Worm (Caenorhabditis elegans) whole organism, young adult: ENCODE results near the gene rars-2.
A peak's percentile ranks its signal among the peaks of the same experiment; 100 is the strongest.

Experiments
- B0035.1 ChIP-seq: sonication (generic microtip); optimal IDR thresholded peaks from 2 replicates; lab custom pipeline; 2016; ENCODE audit warnings: missing genetic modification characterization, mild to moderate bottlenecking, missing compliant biosample characterization, missing genotype, missing genetic modification reagents
- D2030.7 ChIP-seq: fragments of 200-800 bp; sonication (Bioruptor generic); IDR thresholded peaks from 2 replicates; pipeline ENCODE4 v1.3.6; 2022; ENCODE audit warnings: missing genetic modification reagents, missing genetic modification characterization, missing compliant biosample characterization
- F10E7.11 ChIP-seq: sonication (generic microtip); optimal IDR thresholded peaks from 2 replicates; lab custom pipeline; 2017; ENCODE audit warnings: mild to moderate bottlenecking, missing genetic modification characterization, moderate library complexity, missing compliant biosample characterization
- F49E8.2 ChIP-seq: sonication (generic microtip); optimal IDR thresholded peaks from 3 replicates; lab custom pipeline; 2017; ENCODE audit warnings: missing genetic modification characterization, mild to moderate bottlenecking, missing compliant biosample characterization, antibody characterized with exemption, moderate library complexity; ENCODE audit not compliant: insufficient read depth
- F52B5.7 ChIP-seq: sonication (generic microtip); optimal IDR thresholded peaks from 2 replicates; lab custom pipeline; 2016; ENCODE audit warnings: mild to moderate bottlenecking, missing genetic modification characterization, missing compliant biosample characterization
- Y53F4B.3 ChIP-seq: fragments of 200-800 bp; sonication (Bioruptor generic); IDR thresholded peaks from 2 replicates; pipeline ENCODE4 v1.3.6; 2022; ENCODE audit warnings: missing genetic modification reagents, missing genetic modification characterization, missing compliant biosample characterization
- Y79H2A.3 ChIP-seq: fragments of 200-800 bp; sonication (Bioruptor generic); conservative IDR thresholded peaks from 2 replicates; pipeline ENCODE4 v1.3.6; 2022; ENCODE audit warnings: missing genetic modification reagents, missing genetic modification characterization, missing compliant biosample characterization
- ama-1 ChIP-seq, 3 experiments: fragments of 150-350 bp in 1 of 3; sonication (generic microtip) in 2 of 3; optimal IDR thresholded peaks; 2 replicates each; lab custom pipeline; 2014 to 2018; ENCODE audit warnings: missing biosample characterization in 2 of 3, missing genetic modification characterization in 2 of 3, missing genetic modification reagents in 2 of 3
- atf-7 ChIP-seq: sonication (generic microtip); optimal IDR thresholded peaks from 2 replicates; lab custom pipeline; 2017; ENCODE audit warnings: mild to moderate bottlenecking, missing genetic modification characterization, missing compliant biosample characterization
- bed-1 ChIP-seq: fragments of 200-800 bp; sonication (Bioruptor generic); IDR thresholded peaks from 2 replicates; pipeline ENCODE4 v1.3.6; 2022; ENCODE audit warnings: missing genetic modification reagents, missing genetic modification characterization, missing compliant biosample characterization
- cebp-1 ChIP-seq, 2 experiments: fragments of 200-800 bp in 1 of 2; sonication (Bioruptor generic) in 1 of 2; sonication (generic microtip) in 1 of 2; IDR thresholded peaks in 1 of 2; optimal IDR thresholded peaks in 1 of 2; 2 replicates each; pipeline versions ENCODE4 v1.3.6 to Lab custom; 2017 to 2022; ENCODE audit warnings: missing compliant biosample characterization in 2 of 2, missing genetic modification characterization in 2 of 2, mild to moderate bottlenecking in 1 of 2, missing genetic modification reagents in 1 of 2, moderate library complexity in 1 of 2
- ceh-27 ChIP-seq: fragments of 200-800 bp; sonication (Bioruptor generic); optimal IDR thresholded peaks from 2 replicates; lab custom pipeline; 2018; ENCODE audit warnings: mild to moderate bottlenecking, missing genetic modification characterization, moderate library complexity, missing compliant biosample characterization
- ceh-58 ChIP-seq: fragments of 200-800 bp; sonication (Bioruptor generic); IDR thresholded peaks from 2 replicates; pipeline ENCODE4 v1.3.6; 2022; ENCODE audit warnings: missing genetic modification characterization, missing compliant biosample characterization
- ceh-91 ChIP-seq: fragments of 200-800 bp; sonication (Bioruptor generic); IDR thresholded peaks from 2 replicates; pipeline ENCODE4 v1.3.6; 2022; ENCODE audit warnings: missing genetic modification reagents, missing genetic modification characterization, missing compliant biosample characterization
- dox-1 ChIP-seq: fragments of 200-800 bp; sonication (Bioruptor generic); IDR thresholded peaks from 2 replicates; pipeline ENCODE4 v1.3.6; 2022; ENCODE audit warnings: missing genetic modification reagents, missing genetic modification characterization, missing compliant biosample characterization
- dpl-1 ChIP-seq: fragments of 150-350 bp; optimal IDR thresholded peaks from 2 replicates; lab custom pipeline; 2014; ENCODE audit warnings: missing biosample characterization, missing genetic modification reagents, missing genetic modification characterization
- efl-1 ChIP-seq: fragments of 150-350 bp; optimal IDR thresholded peaks from 2 replicates; lab custom pipeline; 2014; ENCODE audit warnings: missing biosample characterization, missing genetic modification reagents, missing genetic modification characterization
- fkh-3 ChIP-seq: sonication (generic microtip); optimal IDR thresholded peaks from 2 replicates; lab custom pipeline; 2016; ENCODE audit warnings: mild to moderate bottlenecking, missing genetic modification characterization, missing compliant biosample characterization
- gei-17 ChIP-seq: fragments of 200-800 bp; sonication (Bioruptor generic); optimal IDR thresholded peaks from 2 replicates; lab custom pipeline; 2018; ENCODE audit warnings: mild to moderate bottlenecking, missing genetic modification characterization, missing compliant biosample characterization
- lag-1 ChIP-seq: fragments of 200-800 bp; sonication (Bioruptor generic); IDR thresholded peaks from 2 replicates; pipeline ENCODE4 v1.3.6; 2022; ENCODE audit warnings: missing genetic modification reagents, missing genetic modification characterization, missing compliant biosample characterization
- lin-54 ChIP-seq: fragments of 200-800 bp; sonication (Bioruptor generic); optimal IDR thresholded peaks from 2 replicates; lab custom pipeline; 2018; ENCODE audit warnings: mild to moderate bottlenecking, missing genetic modification characterization, missing compliant biosample characterization
- lsl-1 ChIP-seq: fragments of 200-800 bp; sonication (Bioruptor generic); optimal IDR thresholded peaks from 2 replicates; lab custom pipeline; 2018; ENCODE audit warnings: mild to moderate bottlenecking, missing genetic modification characterization, moderate library complexity, missing compliant biosample characterization
- lsy-27 ChIP-seq: sonication (generic microtip); optimal IDR thresholded peaks from 2 replicates; lab custom pipeline; 2017; ENCODE audit warnings: missing genetic modification characterization, mild to moderate bottlenecking, missing compliant biosample characterization, antibody characterized with exemption, missing genotype, borderline replicate concordance; ENCODE audit not compliant: insufficient read depth
- madf-8 ChIP-seq: fragments of 200-800 bp; sonication (Bioruptor generic); conservative IDR thresholded peaks from 2 replicates; pipeline ENCODE4 v1.3.6; 2022; ENCODE audit warnings: missing genetic modification reagents, missing genetic modification characterization, missing compliant biosample characterization
- mcd-1 ChIP-seq: fragments of 200-800 bp; sonication (Bioruptor generic); IDR thresholded peaks from 2 replicates; pipeline ENCODE4 v1.3.6; 2022; ENCODE audit warnings: missing genetic modification reagents, missing genetic modification characterization, missing compliant biosample characterization
- mes-4 ChIP-seq: sonication (generic microtip); optimal IDR thresholded peaks from 2 replicates; lab custom pipeline; 2016; ENCODE audit warnings: missing genotype, missing genetic modification characterization, missing compliant biosample characterization
- nhr-179 ChIP-seq: sonication (generic microtip); optimal IDR thresholded peaks from 2 replicates; lab custom pipeline; 2016; ENCODE audit warnings: mild to moderate bottlenecking, missing genetic modification characterization, missing compliant biosample characterization
- nhr-80 ChIP-seq: sonication (generic microtip); optimal IDR thresholded peaks from 2 replicates; lab custom pipeline; 2016; ENCODE audit warnings: missing genetic modification characterization, missing compliant biosample characterization
- pha-4 ChIP-seq: fragments of 150-350 bp; sonication (generic microtip); optimal IDR thresholded peaks from 2 replicates; lab custom pipeline; 2014; ENCODE audit warnings: missing biosample characterization, missing genetic modification reagents, missing genetic modification characterization
- repo-1 ChIP-seq: sonication (generic microtip); optimal IDR thresholded peaks from 2 replicates; lab custom pipeline; 2017; ENCODE audit warnings: mild to moderate bottlenecking, missing genetic modification characterization, missing compliant biosample characterization
- rpc-1 ChIP-seq, 2 experiments: fragments of 150-350 bp in 1 of 2; sonication (generic microtip) in 1 of 2; optimal IDR thresholded peaks; 2 replicates each; lab custom pipeline; 2014 to 2018; ENCODE audit warnings: missing biosample characterization in 1 of 2, missing genetic modification characterization in 1 of 2, missing genetic modification reagents in 1 of 2, missing genotype in 1 of 2
- sea-2 ChIP-seq: fragments of 200-800 bp; sonication (Bioruptor generic); IDR thresholded peaks from 2 replicates; pipeline ENCODE4 v1.3.6; 2022; ENCODE audit warnings: missing genetic modification characterization, missing compliant biosample characterization
- sptf-2 ChIP-seq: fragments of 200-800 bp; sonication (Bioruptor generic); optimal IDR thresholded peaks from 2 replicates; lab custom pipeline; 2018; ENCODE audit warnings: mild to moderate bottlenecking, missing genetic modification characterization, missing compliant biosample characterization
- tbx-9 ChIP-seq: sonication (generic microtip); optimal IDR thresholded peaks from 2 replicates; lab custom pipeline; 2016; ENCODE audit warnings: borderline replicate concordance, missing genetic modification characterization, inconsistent platforms, missing compliant biosample characterization
- zfh-2 ChIP-seq: fragments of 200-800 bp; sonication (Bioruptor generic); conservative IDR thresholded peaks from 2 replicates; pipeline ENCODE4 v1.3.6; 2022; ENCODE audit warnings: missing genetic modification reagents, missing genetic modification characterization, missing compliant biosample characterization
- ztf-18 ChIP-seq: sonication (generic microtip); optimal IDR thresholded peaks from 2 replicates; lab custom pipeline; 2016; ENCODE audit warnings: missing genotype, mild to moderate bottlenecking, missing genetic modification characterization, missing compliant biosample characterization
- ztf-22 ChIP-seq: fragments of 200-800 bp; sonication (Bioruptor generic); optimal IDR thresholded peaks from 2 replicates; lab custom pipeline; 2018; ENCODE audit warnings: mild to moderate bottlenecking, missing genetic modification characterization, moderate library complexity, missing compliant biosample characterization

The rars-2 gene

ce11 chrII:6113187-6113586 lies 12.2 kb upstream of the rars-2 start, which contains the start of gene heri-1 (continued):
- TF ChIP-seq dpl-1, result peak; percentile 26
- TF ChIP-seq rpc-1 (optimal IDR thresholded peaks at IDR 0.05; lab: Kevin White, UChicago), result no peak
- no peak for TF ChIP-seq rpc-1 (tag; optimal IDR thresholded peaks at IDR 0.05; lab: Kevin White, UChicago)
- TF ChIP-seq ceh-91 (GFP tag; lab: Robert Waterston, UW), result peak; percentile 75
- no peak for TF ChIP-seq ama-1 (optimal IDR thresholded peaks at IDR 0.05; lab: Kevin White, UChicago)
- no peak for TF ChIP-seq ama-1 (GFP tag; optimal IDR thresholded peaks at IDR 0.05; lab: Kevin White, UChicago)
- TF ChIP-seq sea-2 (GFP tag; lab: Robert Waterston, UW), result no peak
- TF ChIP-seq cebp-1 (GFP tag; IDR thresholded peaks at IDR 0.05; lab: Robert Waterston, UW), result no peak
- no peak for TF ChIP-seq cebp-1 (tag; optimal IDR thresholded peaks at IDR 0.05; lab: Kevin White, UChicago)
- peak; percentile 18; the same call in 1 of the 2 replicates for TF ChIP-seq dox-1
- TF ChIP-seq gei-17 (GFP tag; lab: Kevin White, UChicago), result no peak
- no peak for TF ChIP-seq nhr-80 (tag; lab: Kevin White, UChicago)
- peak; percentile 3 for TF ChIP-seq lin-54 (GFP tag; lab: Kevin White, UChicago)
- TF ChIP-seq Y53F4B.3 (GFP tag; lab: Robert Waterston, UW), result no peak
- TF ChIP-seq madf-8 (GFP tag; lab: Robert Waterston, UW), result peak; percentile 70
- no peak for TF ChIP-seq lag-1 (GFP tag; lab: Robert Waterston, UW)
- no peak for TF ChIP-seq nhr-179 (tag; lab: Kevin White, UChicago)
- TF ChIP-seq atf-7 (tag; lab: Kevin White, UChicago), result no peak
- no peak for TF ChIP-seq ztf-22
- TF ChIP-seq mcd-1 (GFP tag; lab: Robert Waterston, UW), result no peak
- peak; percentile 66 for TF ChIP-seq D2030.7 (GFP tag; lab: Robert Waterston, UW)
- TF ChIP-seq ceh-58, result no peak
- no peak for TF ChIP-seq F10E7.11 (tag; lab: Kevin White, UChicago)
- TF ChIP-seq B0035.1, result no peak
- peak; percentile 38 for TF ChIP-seq F49E8.2 (tag; lab: Kevin White, UChicago)
- peak; percentile 91 for TF ChIP-seq lsl-1 (GFP tag; lab: Kevin White, UChicago)
- TF ChIP-seq Y79H2A.3 (GFP tag; lab: Robert Waterston, UW), result no peak
- TF ChIP-seq tbx-9 (tag; lab: Kevin White, UChicago), result no peak
- TF ChIP-seq mes-4 (tag; lab: Kevin White, UChicago), result no peak
- TF ChIP-seq bed-1 (GFP tag; lab: Robert Waterston, UW), result no peak
- no peak for TF ChIP-seq lsy-27
- no peak for TF ChIP-seq sptf-2
- no peak for TF ChIP-seq zfh-2
- TF ChIP-seq repo-1 (tag; lab: Kevin White, UChicago), result no peak
- no peak for TF ChIP-seq ztf-18 (tag; lab: Kevin White, UChicago)
- TF ChIP-seq efl-1 (GFP tag; lab: Kevin White, UChicago), result peak; percentile 38
- no peak for TF ChIP-seq pha-4 (tag; lab: Kevin White, UChicago)
- no peak for TF ChIP-seq fkh-3

ce11 chrII:6113842-6114441 lies 11.4 kb upstream of the rars-2 start:
- TF ChIP-seq ceh-27 (GFP tag; lab: Kevin White, UChicago) (peak; percentile 21), F52B5.7 (tag; lab: Kevin White, UChicago) (no peak)
